Fruit fly (Drosophila melanogaster): ENCODE data around the gene Cyp6d5.

Cyp6d5 gene

DNA sequence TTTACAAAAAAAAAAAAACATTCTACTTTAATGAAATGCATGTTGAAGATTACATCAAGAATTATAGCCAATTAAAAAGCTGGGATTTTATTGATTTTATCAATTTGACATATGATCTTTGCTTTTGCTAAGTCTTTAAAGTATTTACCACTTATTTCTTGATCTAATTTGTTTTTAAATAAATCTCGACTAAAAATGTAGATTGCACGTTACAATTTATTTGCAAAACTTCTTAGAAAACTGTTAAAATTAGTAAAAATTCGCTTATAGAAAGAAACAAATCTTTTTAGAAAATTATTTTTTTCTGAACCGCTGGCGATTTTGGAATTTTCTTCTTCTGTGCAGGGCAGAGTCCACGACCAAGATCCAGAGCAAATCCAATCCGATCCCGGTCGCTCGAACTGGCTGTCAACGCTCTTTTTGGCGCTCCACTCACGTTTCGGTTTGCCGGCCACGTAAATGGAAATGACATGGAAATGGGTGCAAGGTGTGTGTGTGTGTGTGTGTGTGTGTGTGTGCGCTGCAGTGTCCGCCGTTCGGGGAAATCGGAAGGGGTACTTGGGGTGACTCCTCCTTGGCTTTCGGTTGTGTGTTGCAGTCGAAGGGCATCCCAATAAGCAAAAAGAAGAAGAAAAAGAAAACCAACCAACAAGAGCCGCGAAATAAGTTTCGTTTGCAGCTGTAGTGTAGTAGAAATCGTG lies 26.7 kb upstream of the Cyp6d5 start:
- TF ChIP-seq sage (GFP tag; optimal IDR thresholded peaks at IDR 0.05) (no peak), Hnf4 (GFP tag; optimal IDR thresholded peaks at IDR 0.05) (peak; percentile 25), dmrt93B (GFP tag; optimal IDR thresholded peaks at IDR 0.05) (no peak), fru (GFP tag; optimal IDR thresholded peaks at IDR 0.05) (peak; percentile 30), lola (GFP tag; optimal IDR thresholded peaks at IDR 0.05) (no peak), pan (optimal IDR thresholded peaks at IDR 0.05) (no peak), N (GFP tag; optimal IDR thresholded peaks at IDR 0.05) (no peak), rgr (GFP tag; optimal IDR thresholded peaks at IDR 0.05) (peak; percentile 2), CG32264 (GFP tag; optimal IDR thresholded peaks at IDR 0.05) (no peak), sv (GFP tag; optimal IDR thresholded peaks at IDR 0.05) (no peak), Dfd (GFP tag; optimal IDR thresholded peaks at IDR 0.05) (peak; percentile 77), br (GFP tag; optimal IDR thresholded peaks at IDR 0.05) (peak; percentile 5), Rel (GFP tag; optimal IDR thresholded peaks at IDR 0.05) (no peak), Rel (tag; optimal IDR thresholded peaks at IDR 0.05) (no peak), usp (GFP tag; optimal IDR thresholded peaks at IDR 0.05) (no peak), CrebA (GFP tag; optimal IDR thresholded peaks at IDR 0.05; ENCODE audit: borderline replicate concordance) (no peak), OdsH (GFP tag; optimal IDR thresholded peaks at IDR 0.05) (peak; percentile 10), Dif (GFP tag; optimal IDR thresholded peaks at IDR 0.05; ENCODE audit: partially characterized antibody) (no peak), foxo (GFP tag; optimal IDR thresholded peaks at IDR 0.05) (peak in 1 of 2 experiments; percentile 46), Sp1 (GFP tag; optimal IDR thresholded peaks at IDR 0.05) (peak; percentile 13), Vsx2 (GFP tag; optimal IDR thresholded peaks at IDR 0.05; ENCODE audit: partially characterized antibody) (no peak), jim (GFP tag; optimal IDR thresholded peaks at IDR 0.05) (no peak), tai (GFP tag; optimal IDR thresholded peaks at IDR 0.05) (no peak), HLH106 (tag; optimal IDR thresholded peaks at IDR 0.05) (no peak), GATAd (GFP tag; optimal IDR thresholded peaks at IDR 0.05) (no peak), dl (GFP tag; optimal IDR thresholded peaks at IDR 0.05; ENCODE audit: insufficient read depth in 1 of 2, partially characterized antibody in 2 of 2) (no peak), Mio (GFP tag; optimal IDR thresholded peaks at IDR 0.05) (no peak), CG9705 (GFP tag; optimal IDR thresholded peaks at IDR 0.05) (no peak), h (GFP tag; optimal IDR thresholded peaks at IDR 0.05) (peak; percentile 20), Jra (GFP tag; optimal IDR thresholded peaks at IDR 0.05) (no peak), brk (GFP tag; optimal IDR thresholded peaks at IDR 0.05) (no peak), ey (GFP tag; optimal IDR thresholded peaks at IDR 0.05) (peak; percentile 12), psq (GFP tag; optimal IDR thresholded peaks at IDR 0.05) (peak; percentile 1), Hr78 (GFP tag; optimal IDR thresholded peaks at IDR 0.05) (no peak)

DNA sequence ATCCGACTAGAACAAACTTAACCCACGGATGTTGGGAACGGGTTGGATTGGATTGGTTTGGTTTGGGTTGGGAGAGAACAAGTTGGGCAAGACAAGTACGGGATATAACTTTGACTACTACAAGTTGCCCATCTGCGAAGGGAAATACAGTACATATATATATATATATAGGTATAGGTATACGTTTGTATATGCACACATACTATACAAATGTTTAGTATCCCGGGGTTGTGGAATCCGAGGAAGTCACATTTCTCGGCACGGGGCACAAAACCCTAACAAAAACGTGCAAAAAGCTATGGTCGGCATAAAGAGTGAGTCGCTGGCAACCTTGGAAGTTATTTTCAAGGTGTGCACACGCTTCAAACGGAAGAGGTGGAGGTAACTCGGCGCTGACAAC lies 25.2 kb upstream of the Cyp6d5 start:
- no peak for TF ChIP-seq Dif (GFP tag; optimal IDR thresholded peaks at IDR 0.05; ENCODE audit: partially characterized antibody)
- no peak for TF ChIP-seq h (GFP tag; optimal IDR thresholded peaks at IDR 0.05)
- TF ChIP-seq usp (GFP tag; optimal IDR thresholded peaks at IDR 0.05) = no peak
- TF ChIP-seq foxo (GFP tag; optimal IDR thresholded peaks at IDR 0.05) = no peak
- no peak for TF ChIP-seq br (GFP tag; optimal IDR thresholded peaks at IDR 0.05)
- no peak for TF ChIP-seq CG32264 (GFP tag; optimal IDR thresholded peaks at IDR 0.05)
- no peak for TF ChIP-seq OdsH (GFP tag; optimal IDR thresholded peaks at IDR 0.05)
- TF ChIP-seq Hnf4 (GFP tag; optimal IDR thresholded peaks at IDR 0.05) = no peak
- no peak for TF ChIP-seq jim (GFP tag; optimal IDR thresholded peaks at IDR 0.05)

dm6 chr3R:14005152-14005551 lies 23.9 kb upstream of the Cyp6d5 start:
- no peak for TF ChIP-seq Dif (GFP tag; optimal IDR thresholded peaks at IDR 0.05; ENCODE audit: partially characterized antibody)
- no peak for TF ChIP-seq OdsH (GFP tag; optimal IDR thresholded peaks at IDR 0.05)
- TF ChIP-seq CrebA (GFP tag; optimal IDR thresholded peaks at IDR 0.05; ENCODE audit: borderline replicate concordance) = no peak
- no peak for TF ChIP-seq foxo (GFP tag; optimal IDR thresholded peaks at IDR 0.05)
- no peak for TF ChIP-seq Myc (optimal IDR thresholded peaks at IDR 0.05)
- no peak for TF ChIP-seq woc (GFP tag; optimal IDR thresholded peaks at IDR 0.05)
- TF ChIP-seq jim (GFP tag; optimal IDR thresholded peaks at IDR 0.05) = no peak
- no peak for TF ChIP-seq dl (GFP tag; optimal IDR thresholded peaks at IDR 0.05; ENCODE audit: insufficient read depth in 1 of 2, partially characterized antibody in 2 of 2)
- no peak for TF ChIP-seq HLH106 (tag; optimal IDR thresholded peaks at IDR 0.05)
- TF ChIP-seq tai (GFP tag; optimal IDR thresholded peaks at IDR 0.05) = no peak
- no peak for TF ChIP-seq Dfd (GFP tag; optimal IDR thresholded peaks at IDR 0.05)
- TF ChIP-seq br (GFP tag; optimal IDR thresholded peaks at IDR 0.05) = no peak
- no peak for TF ChIP-seq Sp1 (GFP tag; optimal IDR thresholded peaks at IDR 0.05)

All from whole organism, wandering third instar larva.